Fruit fly (Drosophila melanogaster) whole organism, embryonic: ENCODE measurements around the gene CG31268.

Experiments
- CG10431 ChIP-seq: fragments of 200-800 bp; sonication (Bioruptor generic); optimal IDR thresholded peaks from 3 replicates; lab custom pipeline; 2018; ENCODE audit warnings: missing biosample characterization, mild to moderate bottlenecking, missing genetic modification characterization
- CG13624 ChIP-seq: fragments of 200-800 bp; sonication (Bioruptor generic); optimal IDR thresholded peaks from 2 replicates; lab custom pipeline; 2016; ENCODE audit warnings: missing biosample characterization, missing genetic modification characterization
- CG13894 ChIP-seq: fragments of 200-800 bp; sonication (Bioruptor generic); optimal IDR thresholded peaks from 3 replicates; lab custom pipeline; 2018; ENCODE audit warnings: missing biosample characterization, mild to moderate bottlenecking, missing genetic modification characterization, moderate library complexity
- CG14710 ChIP-seq: fragments of 200-800 bp; sonication (Bioruptor generic); optimal IDR thresholded peaks from 3 replicates; lab custom pipeline; 2019; ENCODE audit warnings: missing biosample characterization, mild to moderate bottlenecking, missing genetic modification characterization, moderate library complexity
- CG17328 ChIP-seq: fragments of 200-800 bp; sonication (Bioruptor generic); IDR thresholded peaks from 2 replicates; pipeline ENCODE4 v1.3.6; 2022; ENCODE audit warnings: missing biosample characterization, missing genetic modification characterization
- CG18262 ChIP-seq: fragments of 200-800 bp; optimal IDR thresholded peaks from 3 replicates; lab custom pipeline; 2019; ENCODE audit warnings: missing biosample characterization, mild to moderate bottlenecking, missing genetic modification characterization, moderate library complexity
- CG2889 ChIP-seq: fragments of 200-800 bp; sonication (Bioruptor generic); IDR thresholded peaks from 3 replicates; pipeline ENCODE4 v1.3.6; 2022; ENCODE audit warnings: missing biosample characterization, missing genetic modification characterization
- CG30403 ChIP-seq: fragments of 200-800 bp; sonication (Bioruptor generic); optimal IDR thresholded peaks from 3 replicates; lab custom pipeline; 2016; ENCODE audit warnings: missing biosample characterization, missing genetic modification characterization
- CG34422 ChIP-seq: fragments of 200-800 bp; sonication (Bioruptor generic); IDR thresholded peaks from 3 replicates; pipeline ENCODE4 v1.3.6; 2022; ENCODE audit warnings: missing biosample characterization, missing genetic modification characterization
- CG42726 ChIP-seq: fragments of 200-800 bp; sonication (Bioruptor generic); IDR thresholded peaks from 2 replicates; pipeline ENCODE4 v1.3.6; 2022; ENCODE audit warnings: missing biosample characterization, missing genetic modification characterization; ENCODE audit not compliant: partially characterized antibody
- CG4282 ChIP-seq: fragments of 200-800 bp; sonication (Bioruptor generic); optimal IDR thresholded peaks from 2 replicates; lab custom pipeline; 2016; ENCODE audit warnings: missing biosample characterization, missing genetic modification characterization
- CG6854 ChIP-seq: fragments of 200-800 bp; sonication (Bioruptor generic); optimal IDR thresholded peaks from 3 replicates; lab custom pipeline; 2017; ENCODE audit warnings: missing biosample characterization, mild to moderate bottlenecking, missing genetic modification characterization
- CG8290 ChIP-seq, 3 experiments: fragments of 200-800 bp; sonication (Bioruptor generic); optimal IDR thresholded peaks; 2 replicates each; lab custom pipeline; 2016 to 2019; ENCODE audit warnings: missing biosample characterization in 3 of 3, missing genetic modification characterization in 3 of 3, mild to moderate bottlenecking in 2 of 3, moderate library complexity in 1 of 3
- Dad ChIP-seq: fragments of 200-800 bp; sonication (Bioruptor generic); optimal IDR thresholded peaks from 3 replicates; lab custom pipeline; 2016; ENCODE audit warnings: missing biosample characterization, missing genetic modification characterization
- Doc3 ChIP-seq: fragments of 200-800 bp; sonication (Bioruptor generic); IDR thresholded peaks from 3 replicates; pipeline ENCODE4 v1.3.6; 2022; ENCODE audit warnings: missing biosample characterization, missing genetic modification characterization; ENCODE audit not compliant: partially characterized antibody
- Dp ChIP-seq: fragments of 200-800 bp; sonication (Bioruptor generic); optimal IDR thresholded peaks from 2 replicates; lab custom pipeline; 2018; ENCODE audit warnings: missing biosample characterization, mild to moderate bottlenecking, missing genetic modification characterization, moderate library complexity
- E2f2 ChIP-seq: fragments of 200-800 bp; sonication (Bioruptor generic); IDR thresholded peaks from 2 replicates; pipeline ENCODE4 v1.3.6; 2022; ENCODE audit warnings: missing biosample characterization, missing genetic modification characterization
- Eip74EF ChIP-seq, 2 experiments: fragments of 200-800 bp in 1 of 2; fragments of >200 bp in 1 of 2; sonication (Bioruptor generic) in 1 of 2; optimal IDR thresholded peaks; 2 replicates each; lab custom pipeline; 2017 to 2019; ENCODE audit warnings: missing biosample characterization in 2 of 2, missing genetic modification characterization in 2 of 2, mild to moderate bottlenecking in 1 of 2, moderate library complexity in 1 of 2
- Ets97D ChIP-seq: fragments of 200-800 bp; sonication (Bioruptor generic); optimal IDR thresholded peaks from 3 replicates; lab custom pipeline; 2016; ENCODE audit warnings: missing biosample characterization, missing genetic modification characterization
- HmgZ ChIP-seq: fragments of 200-800 bp; sonication (Bioruptor generic); optimal IDR thresholded peaks from 2 replicates; lab custom pipeline; 2018; ENCODE audit warnings: missing biosample characterization, mild to moderate bottlenecking, missing genetic modification characterization
- Hsf ChIP-seq: fragments of 200-800 bp; sonication (Bioruptor generic); optimal IDR thresholded peaks from 3 replicates; lab custom pipeline; 2016; ENCODE audit warnings: missing biosample characterization, missing genetic modification characterization
- Lhr ChIP-seq: fragments of 200-800 bp; sonication (Bioruptor generic); optimal IDR thresholded peaks from 3 replicates; lab custom pipeline; 2017; ENCODE audit warnings: mild to moderate bottlenecking, missing biosample characterization, missing genetic modification reagents, missing genetic modification characterization
- MESR4 ChIP-seq: fragments of 200-800 bp; sonication (Bioruptor generic); optimal IDR thresholded peaks from 2 replicates; lab custom pipeline; 2018; ENCODE audit warnings: missing biosample characterization, mild to moderate bottlenecking, missing genetic modification characterization, moderate library complexity
- Opbp ChIP-seq: fragments of 200-800 bp; sonication (Bioruptor generic); IDR thresholded peaks from 3 replicates; pipeline ENCODE4 v1.3.6; 2022; ENCODE audit warnings: missing biosample characterization, missing genetic modification characterization; ENCODE audit not compliant: partially characterized antibody
- Rfx ChIP-seq: fragments of 200-800 bp; sonication (Bioruptor generic); IDR thresholded peaks from 2 replicates; pipeline ENCODE4 v1.3.6; 2022; ENCODE audit warnings: missing biosample characterization, missing genetic modification characterization
- Taf1 ChIP-seq: fragments of 200-800 bp; sonication (Bioruptor generic); IDR thresholded peaks from 2 replicates; pipeline ENCODE4 v1.3.6; 2022; ENCODE audit warnings: missing biosample characterization, missing genetic modification characterization
- Trl ChIP-seq, 3 experiments: fragments of >200 bp in 2 of 3; fragments of 200-800 bp in 1 of 3; sonication (Bioruptor generic) in 1 of 3; optimal IDR thresholded peaks; 2 replicates in 1 of 3; 3 replicates in 2 of 3; lab custom pipeline; 2016 to 2017; ENCODE audit warnings: missing biosample characterization in 1 of 3, missing genetic modification characterization in 1 of 3
- amos ChIP-seq: fragments of 200-800 bp; sonication (Bioruptor generic); IDR thresholded peaks from 2 replicates; pipeline ENCODE4 v1.3.6; 2022; ENCODE audit warnings: missing biosample characterization, missing genetic modification characterization; ENCODE audit not compliant: partially characterized antibody
- bab2 ChIP-seq: fragments of 200-800 bp; sonication (Bioruptor generic); optimal IDR thresholded peaks from 2 replicates; lab custom pipeline; 2016; ENCODE audit warnings: missing biosample characterization, missing genetic modification characterization
- bbx ChIP-seq: fragments of 200-800 bp; sonication (Bioruptor generic); IDR thresholded peaks from 2 replicates; pipeline ENCODE4 v1.3.6; 2022; ENCODE audit warnings: missing biosample characterization, missing genetic modification characterization; ENCODE audit not compliant: partially characterized antibody
- bcd ChIP-seq: fragments of 200-800 bp; sonication (Bioruptor generic); optimal IDR thresholded peaks from 2 replicates; lab custom pipeline; 2017; ENCODE audit warnings: missing biosample characterization, mild to moderate bottlenecking, missing genetic modification characterization
- bowl ChIP-seq: fragments of 200-800 bp; sonication (Bioruptor generic); IDR thresholded peaks from 2 replicates; pipeline ENCODE4 v1.3.6; 2022; ENCODE audit warnings: missing biosample characterization, missing genetic modification characterization
- bsh ChIP-seq, 2 experiments: fragments of 200-800 bp; sonication (Bioruptor generic); optimal IDR thresholded peaks; 2 replicates each; lab custom pipeline; 2017 to 2018; ENCODE audit warnings: mild to moderate bottlenecking in 2 of 2, missing biosample characterization in 2 of 2, missing genetic modification characterization in 2 of 2, moderate library complexity in 1 of 2
- cg ChIP-seq: fragments of 200-800 bp; sonication (Bioruptor generic); optimal IDR thresholded peaks from 3 replicates; lab custom pipeline; 2019; ENCODE audit warnings: missing biosample characterization, mild to moderate bottlenecking, missing genetic modification characterization, moderate library complexity
- chif ChIP-seq, 2 experiments: fragments of 200-800 bp; sonication (Bioruptor generic); optimal IDR thresholded peaks; 3 replicates each; lab custom pipeline; 2016; ENCODE audit warnings: missing biosample characterization in 2 of 2, missing genetic modification characterization in 2 of 2
- gfzf ChIP-seq: fragments of 200-800 bp; sonication (Bioruptor generic); optimal IDR thresholded peaks from 2 replicates; lab custom pipeline; 2016; ENCODE audit warnings: missing biosample characterization, mild to moderate bottlenecking, missing genetic modification characterization, moderate library complexity
- her ChIP-seq: fragments of 200-800 bp; sonication (Bioruptor generic); optimal IDR thresholded peaks from 2 replicates; lab custom pipeline; 2016; ENCODE audit warnings: missing biosample characterization, missing genetic modification characterization
- lbe ChIP-seq: fragments of 200-800 bp; sonication (Bioruptor generic); optimal IDR thresholded peaks from 2 replicates; lab custom pipeline; 2016; ENCODE audit warnings: missing biosample characterization, mild to moderate bottlenecking, missing genetic modification characterization
- maf-S ChIP-seq: fragments of 200-800 bp; sonication (Bioruptor generic); optimal IDR thresholded peaks from 2 replicates; lab custom pipeline; 2016; ENCODE audit warnings: missing biosample characterization, missing genetic modification characterization
- pzg ChIP-seq: fragments of 200-800 bp; sonication (Bioruptor generic); optimal IDR thresholded peaks from 3 replicates; lab custom pipeline; 2018; ENCODE audit warnings: missing biosample characterization, mild to moderate bottlenecking, missing genetic modification characterization, moderate library complexity
- row ChIP-seq: fragments of 200-800 bp; sonication (Bioruptor generic); IDR thresholded peaks from 3 replicates; pipeline ENCODE4 v1.3.6; 2022; ENCODE audit warnings: missing biosample characterization, missing genetic modification characterization
- salm ChIP-seq: fragments of 200-800 bp; sonication (Bioruptor generic); optimal IDR thresholded peaks from 2 replicates; lab custom pipeline; 2018; ENCODE audit warnings: missing biosample characterization, mild to moderate bottlenecking, missing genetic modification characterization
- sr ChIP-seq: fragments of 200-800 bp; sonication (Bioruptor generic); IDR thresholded peaks from 3 replicates; pipeline ENCODE4 v1.3.6; 2022; ENCODE audit warnings: missing biosample characterization, missing genetic modification characterization
- stwl ChIP-seq: fragments of 200-800 bp; sonication (Bioruptor generic); optimal IDR thresholded peaks from 3 replicates; lab custom pipeline; 2018; ENCODE audit warnings: missing biosample characterization, mild to moderate bottlenecking, missing genetic modification characterization, moderate library complexity
- sug ChIP-seq: fragments of 200-800 bp; optimal IDR thresholded peaks from 2 replicates; lab custom pipeline; 2019; ENCODE audit warnings: missing biosample characterization, mild to moderate bottlenecking, missing genetic modification characterization, moderate library complexity
- twi ChIP-seq: fragments of 200-800 bp; optimal IDR thresholded peaks from 2 replicates; lab custom pipeline; 2019; ENCODE audit warnings: missing biosample characterization, mild to moderate bottlenecking, missing genetic modification characterization, moderate library complexity

The CG31268 gene

DNA sequence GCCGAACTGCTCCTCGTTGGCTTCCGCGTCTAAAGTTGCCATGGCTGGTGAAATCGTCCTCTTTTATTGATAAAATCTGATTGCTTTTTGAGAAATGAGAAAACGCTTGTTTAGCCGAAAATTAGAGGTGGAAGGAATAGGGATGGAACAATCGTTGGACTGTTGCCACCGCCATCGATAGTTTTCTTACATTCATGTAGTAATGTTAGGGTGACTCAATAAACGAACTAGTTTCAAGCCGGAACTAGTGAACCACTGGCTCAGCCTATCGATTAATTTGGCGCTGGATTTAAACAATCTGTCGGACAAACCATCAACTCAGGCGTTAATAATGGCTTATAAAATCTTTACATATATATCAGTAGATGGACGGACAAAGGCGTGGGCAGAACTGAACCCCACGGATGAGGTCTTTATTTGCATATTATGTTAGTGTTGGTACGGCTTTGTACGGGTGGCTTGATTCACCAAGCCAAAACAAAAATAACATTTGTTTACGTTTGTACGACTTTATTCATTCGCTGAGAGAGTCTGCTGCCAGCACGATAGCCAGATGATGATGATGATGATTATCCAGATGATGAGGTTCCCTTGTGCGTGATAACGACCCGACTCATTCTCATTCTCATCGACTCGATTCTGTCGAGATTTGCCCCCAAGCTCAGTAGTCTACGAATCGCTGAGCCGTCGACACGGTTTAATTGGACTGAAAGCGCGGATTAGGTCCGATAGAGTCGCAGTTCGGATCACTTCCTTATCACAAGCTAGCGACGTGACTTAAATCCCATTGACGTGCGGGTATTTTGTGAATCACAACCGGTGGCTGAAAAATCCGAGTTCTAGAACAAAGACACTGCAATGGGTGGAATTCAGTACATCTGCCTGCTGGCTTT lies 29.1 kb upstream of the CG31268 start, which contains the start of the genes Sf3a1 and Irc (continued):
- TF ChIP-seq CG13894 (tag; lab: Kevin White, UChicago) (peak; percentile 42), CG14710 (tag; lab: Kevin White, UChicago) (peak; percentile 52), CG6854 (GFP tag; lab: Kevin White, UChicago) (no peak), bcd (GFP tag; lab: Kevin White, UChicago) (peak; percentile 1), gfzf (peak; percentile 52), CG4282 (GFP tag; lab: Kevin White, UChicago) (peak; percentile 21), E2f2 (GFP tag; lab: Robert Waterston, UW) (peak; percentile 97), CG8290 (GFP tag; optimal IDR thresholded peaks at IDR 0.05; lab: Kevin White, UChicago) (no peak), CG8290 (tag; optimal IDR thresholded peaks at IDR 0.05; lab: Kevin White, UChicago) (peak in 1 of 2 experiments; percentile 76), amos (GFP tag; lab: Robert Waterston, UW) (peak; percentile 98), maf-S (peak; percentile 1), MESR4 (GFP tag; lab: Kevin White, UChicago) (peak; percentile 65), Taf1 (GFP tag; lab: Robert Waterston, UW) (no peak), Trl (optimal IDR thresholded peaks at IDR 0.05; lab: Kevin White, UChicago) (no peak), Trl (GFP tag; optimal IDR thresholded peaks at IDR 0.05; lab: Kevin White, UChicago) (peak; percentile 45), Opbp (peak; percentile 97), sr (GFP tag; lab: Robert Waterston, UW) (peak; percentile 47; the same call in 2 of the 3 replicates), HmgZ (peak; percentile 75), Dp (GFP tag; lab: Kevin White, UChicago) (peak; percentile 96), her (peak; percentile 73), twi (tag; lab: Kevin White, UChicago) (no peak), sug (tag; lab: Kevin White, UChicago) (peak; percentile 50), bab2 (GFP tag; lab: Kevin White, UChicago) (peak; percentile 13), Rfx (peak; percentile 73), lbe (GFP tag; lab: Kevin White, UChicago) (peak; percentile 22), chif (GFP tag; optimal IDR thresholded peaks at IDR 0.05; lab: Kevin White, UChicago) (no peak), bsh (GFP tag; optimal IDR thresholded peaks at IDR 0.05; lab: Kevin White, UChicago) (no peak), CG18262 (tag; lab: Kevin White, UChicago) (peak; percentile 3), cg (GFP tag; lab: Kevin White, UChicago) (peak; percentile 18), pzg (peak; percentile 95), CG2889 (GFP tag; lab: Robert Waterston, UW) (no peak), Ets97D (GFP tag; lab: Kevin White, UChicago) (peak; percentile 78), CG17328 (GFP tag; lab: Robert Waterston, UW) (0 out of 2 replicates have a peak, but pooled peaks have one; percentile 19), row (GFP tag; lab: Robert Waterston, UW) (peak; percentile 87), CG30403 (GFP tag; lab: Kevin White, UChicago) (peak; percentile 47), bowl (GFP tag; lab: Robert Waterston, UW) (no peak), CG10431 (GFP tag; lab: Kevin White, UChicago) (peak; percentile 47), stwl (tag; lab: Kevin White, UChicago) (peak; percentile 82), Hsf (GFP tag; lab: Kevin White, UChicago) (peak; percentile 49), Doc3 (GFP tag; lab: Robert Waterston, UW) (peak; percentile 93), salm (tag; lab: Kevin White, UChicago) (no peak), bbx (GFP tag; lab: Robert Waterston, UW) (peak; percentile 97), Eip74EF (GFP tag; optimal IDR thresholded peaks at IDR 0.05; lab: Kevin White, UChicago) (peak in 1 of 2 experiments; percentile 29), Lhr (GFP tag; lab: Kevin White, UChicago) (peak; percentile 72), CG42726 (GFP tag; lab: Robert Waterston, UW) (peak; percentile 96), Dad (GFP tag; lab: Kevin White, UChicago) (peak; percentile 25), CG13624 (peak; percentile 41), CG34422 (peak; percentile 46; the same call in 1 of the 3 replicates)
